Worm (Caenorhabditis elegans) whole organism, early embryonic: Measurements from ENCODE around the gene Y97E10AR.1.

Source experiments
- F13C5.2 ChIP-seq: sonication (generic microtip); optimal IDR thresholded peaks from 2 replicates; lab custom pipeline; 2017; ENCODE audit warnings: mild to moderate bottlenecking, missing genetic modification characterization, inconsistent platforms, missing compliant biosample characterization
- ets-7 ChIP-seq: sonication (generic microtip); optimal IDR thresholded peaks from 2 replicates; lab custom pipeline; 2016; ENCODE audit warnings: missing genotype, missing genetic modification characterization, missing compliant biosample characterization
- pes-1 ChIP-seq: fragments of 200-800 bp; sonication (Bioruptor generic); IDR thresholded peaks from 2 replicates; pipeline ENCODE4 v1.3.6; 2022; ENCODE audit warnings: missing genetic modification reagents, missing genetic modification characterization, missing compliant biosample characterization

ce11 chrV:8044957-8045356 is 43.7 kb downstream of the Y97E10AR.1 start:
- no peak for TF ChIP-seq pes-1 (GFP tag; lab: Robert Waterston, UW)
- TF ChIP-seq F13C5.2 (tag; lab: Kevin White, UChicago) = no peak
- no peak for TF ChIP-seq ets-7 (tag; lab: Kevin White, UChicago)
